Fruit fly (Drosophila melanogaster) whole organism, adult: Measurements from ENCODE around the gene Sec16.

Experiments used
- CG11617 ChIP-seq: fragments of 200-800 bp; sonication (Bioruptor generic); optimal IDR thresholded peaks from 2 replicates; lab custom pipeline; 2017; ENCODE audit warnings: mild to moderate bottlenecking, missing biosample characterization, missing genetic modification reagents, missing genetic modification characterization
- CG12768 ChIP-seq: fragments of 200-800 bp; sonication (Bioruptor generic); optimal IDR thresholded peaks from 2 replicates; lab custom pipeline; 2017; ENCODE audit warnings: missing biosample characterization, missing genetic modification characterization, mild to moderate bottlenecking, moderate library complexity, missing genetic modification reagents
- CG14711 ChIP-seq: fragments of 200-800 bp; sonication (Bioruptor generic); optimal IDR thresholded peaks from 2 replicates; lab custom pipeline; 2018; ENCODE audit warnings: missing biosample characterization, mild to moderate bottlenecking, missing genetic modification characterization, moderate library complexity
- CG1620 ChIP-seq: fragments of 200-800 bp; sonication (Bioruptor generic); optimal IDR thresholded peaks from 2 replicates; lab custom pipeline; 2016; ENCODE audit warnings: missing biosample characterization, missing genetic modification characterization
- CG33017 ChIP-seq: fragments of 200-800 bp; sonication (Bioruptor generic); optimal IDR thresholded peaks from 2 replicates; lab custom pipeline; 2018; ENCODE audit warnings: missing biosample characterization, mild to moderate bottlenecking, missing genetic modification characterization, moderate library complexity
- CG5204 ChIP-seq: fragments of 200-800 bp; sonication (Bioruptor generic); optimal IDR thresholded peaks from 2 replicates; lab custom pipeline; 2016; ENCODE audit warnings: missing biosample characterization, missing genetic modification characterization
- CG7045 ChIP-seq: fragments of 200-800 bp; sonication (Bioruptor generic); optimal IDR thresholded peaks from 2 replicates; lab custom pipeline; 2017; ENCODE audit warnings: missing biosample characterization, mild to moderate bottlenecking, missing genetic modification characterization
- CG7101 ChIP-seq: fragments of 200-800 bp; sonication (Bioruptor generic); optimal IDR thresholded peaks from 2 replicates; lab custom pipeline; 2018; ENCODE audit warnings: missing biosample characterization, mild to moderate bottlenecking, missing genetic modification characterization, moderate library complexity
- Clk ChIP-seq: fragments of 200-800 bp; sonication (Bioruptor generic); optimal IDR thresholded peaks from 2 replicates; lab custom pipeline; 2017; ENCODE audit warnings: missing biosample characterization, missing genetic modification characterization
- Crg-1 ChIP-seq: fragments of 200-800 bp; sonication (Bioruptor generic); optimal IDR thresholded peaks from 2 replicates; lab custom pipeline; 2016; ENCODE audit warnings: missing biosample characterization, missing genetic modification characterization
- Hr96 ChIP-seq: fragments of 200-800 bp; sonication (Bioruptor generic); optimal IDR thresholded peaks from 2 replicates; lab custom pipeline; 2016; ENCODE audit warnings: missing biosample characterization, missing genetic modification characterization
- Mnt ChIP-seq: fragments of 200-800 bp; sonication (Bioruptor generic); optimal IDR thresholded peaks from 2 replicates; lab custom pipeline; 2016; ENCODE audit warnings: missing biosample characterization, mild to moderate bottlenecking, missing genetic modification characterization
- bab1 ChIP-seq: fragments of 200-800 bp; sonication (Bioruptor generic); optimal IDR thresholded peaks from 3 replicates; lab custom pipeline; 2019; ENCODE audit warnings: missing biosample characterization, mild to moderate bottlenecking, missing genetic modification characterization, moderate library complexity
- cic ChIP-seq: fragments of 200-800 bp; sonication (Bioruptor generic); optimal IDR thresholded peaks from 2 replicates; lab custom pipeline; 2017; ENCODE audit warnings: missing biosample characterization, mild to moderate bottlenecking, missing genetic modification characterization, moderate library complexity
- cnc ChIP-seq, 2 experiments: fragments of >200 bp; optimal IDR thresholded peaks; 2 replicates each; lab custom pipeline; 2017
- kay ChIP-seq: fragments of 200-800 bp; sonication (Bioruptor generic); peaks from one replicate; lab custom pipeline; 2016; ENCODE audit warnings: missing biosample characterization, missing genetic modification characterization, borderline replicate concordance
- ovo ChIP-seq: fragments of 200-800 bp; sonication (Bioruptor generic); optimal IDR thresholded peaks from 2 replicates; lab custom pipeline; 2016; ENCODE audit warnings: missing biosample characterization, missing genetic modification characterization
- pad ChIP-seq: fragments of 200-800 bp; sonication (Bioruptor generic); optimal IDR thresholded peaks from 3 replicates; lab custom pipeline; 2017; ENCODE audit warnings: missing biosample characterization, missing genetic modification characterization, mild to moderate bottlenecking, moderate library complexity, missing genetic modification reagents
- tj ChIP-seq: fragments of 200-800 bp; sonication (Bioruptor generic); optimal IDR thresholded peaks from 3 replicates; lab custom pipeline; 2017; ENCODE audit warnings: missing biosample characterization, mild to moderate bottlenecking, missing genetic modification characterization, moderate library complexity
- toe ChIP-seq: fragments of 200-800 bp; sonication (Bioruptor generic); optimal IDR thresholded peaks from 2 replicates; lab custom pipeline; 2016; ENCODE audit warnings: missing biosample characterization, missing genetic modification characterization

Sec16 gene

dm6 chrX:12577722-12578121, 18.1 kb upstream of the Sec16 start:
- TF ChIP-seq kay = peak; percentile 57
- TF ChIP-seq CG5204 (GFP tag; lab: Kevin White, UChicago) = no peak
- TF ChIP-seq cic = peak; percentile 34
- no peak for TF ChIP-seq CG11617 (GFP tag; lab: Kevin White, UChicago)
- peak; percentile 48 for TF ChIP-seq Mnt (GFP tag; lab: Kevin White, UChicago)
- peak; percentile 21 for TF ChIP-seq Crg-1 (GFP tag; lab: Kevin White, UChicago)
- TF ChIP-seq CG14711 = peak; percentile 0

- TF ChIP-seq CG11617 (GFP tag; lab: Kevin White, UChicago) (no peak), CG1620 (GFP tag; lab: Kevin White, UChicago) (no peak), CG14711 (no peak), CG5204 (GFP tag; lab: Kevin White, UChicago) (no peak), Crg-1 (GFP tag; lab: Kevin White, UChicago) (no peak), cnc (optimal IDR thresholded peaks at IDR 0.05; lab: Kevin White, UChicago) (no peak), kay (peak; percentile 11)
Observed at dm6 chrX:12578328-12578700, 17.5 kb upstream of the Sec16 start.

- TF ChIP-seq CG7045 (GFP tag; lab: Kevin White, UChicago) = no peak
- no peak for TF ChIP-seq toe
- TF ChIP-seq CG1620 (GFP tag; lab: Kevin White, UChicago) = peak; percentile 24
- TF ChIP-seq cic = peak; percentile 91
- TF ChIP-seq CG5204 (GFP tag; lab: Kevin White, UChicago) = peak; percentile 32
- peak; percentile 47 for TF ChIP-seq CG11617 (GFP tag; lab: Kevin White, UChicago)
- no peak for TF ChIP-seq Crg-1 (GFP tag; lab: Kevin White, UChicago)
- TF ChIP-seq Hr96 = peak; percentile 7
- no peak for TF ChIP-seq kay
- TF ChIP-seq pad (GFP tag; lab: Kevin White, UChicago) = peak; percentile 91
- peak; percentile 72 for TF ChIP-seq Mnt (GFP tag; lab: Kevin White, UChicago)
- TF ChIP-seq cnc (optimal IDR thresholded peaks at IDR 0.05; lab: Kevin White, UChicago) = no peak
- TF ChIP-seq CG33017 (tag; lab: Kevin White, UChicago) = peak; percentile 5
- peak; percentile 87 for TF ChIP-seq ovo (GFP tag; lab: Kevin White, UChicago)
- peak; percentile 55 for TF ChIP-seq CG14711
- TF ChIP-seq CG12768 (GFP tag; lab: Kevin White, UChicago) = no peak
- peak; percentile 57 for TF ChIP-seq CG7101 (tag; lab: Kevin White, UChicago)
- no peak for TF ChIP-seq tj (GFP tag; lab: Kevin White, UChicago)
- TF ChIP-seq Clk (GFP tag; lab: Kevin White, UChicago) = no peak
- peak; percentile 11 for TF ChIP-seq bab1 (GFP tag; lab: Kevin White, UChicago)
Observed at dm6 chrX:12578701-12579372, 17.0 kb upstream of the Sec16 start.

- TF ChIP-seq Clk (GFP tag; lab: Kevin White, UChicago) (peak; percentile 82), CG1620 (GFP tag; lab: Kevin White, UChicago) (peak; percentile 85), tj (GFP tag; lab: Kevin White, UChicago) (no peak), CG5204 (GFP tag; lab: Kevin White, UChicago) (peak; percentile 89), pad (GFP tag; lab: Kevin White, UChicago) (peak; percentile 56), cnc (optimal IDR thresholded peaks at IDR 0.05; lab: Kevin White, UChicago) (no peak), CG7045 (GFP tag; lab: Kevin White, UChicago) (peak; percentile 86), cic (no peak), Hr96 (peak; percentile 50), Mnt (GFP tag; lab: Kevin White, UChicago) (no peak), CG12768 (GFP tag; lab: Kevin White, UChicago) (peak; percentile 82), CG7101 (tag; lab: Kevin White, UChicago) (peak; percentile 96), toe (peak; percentile 79), ovo (GFP tag; lab: Kevin White, UChicago) (peak; percentile 22), Crg-1 (GFP tag; lab: Kevin White, UChicago) (peak; percentile 81), bab1 (GFP tag; lab: Kevin White, UChicago) (peak; percentile 78), CG33017 (tag; lab: Kevin White, UChicago) (peak; percentile 89), kay (no peak), CG11617 (GFP tag; lab: Kevin White, UChicago) (peak; percentile 93), CG14711 (peak; percentile 89)
Observed at dm6 chrX:12579506-12579999, 16.3 kb upstream of the Sec16 start.

- TF ChIP-seq ovo (GFP tag; lab: Kevin White, UChicago) = no peak
- no peak for TF ChIP-seq CG7101 (tag; lab: Kevin White, UChicago)
- TF ChIP-seq cnc (optimal IDR thresholded peaks at IDR 0.05; lab: Kevin White, UChicago) = no peak
- peak; percentile 15 for TF ChIP-seq bab1 (GFP tag; lab: Kevin White, UChicago)
- no peak for TF ChIP-seq CG7045 (GFP tag; lab: Kevin White, UChicago)
- TF ChIP-seq CG5204 (GFP tag; lab: Kevin White, UChicago) = no peak
- no peak for TF ChIP-seq kay
- peak; percentile 74 for TF ChIP-seq Mnt (GFP tag; lab: Kevin White, UChicago)
- TF ChIP-seq Clk (GFP tag; lab: Kevin White, UChicago) = no peak
- TF ChIP-seq Crg-1 (GFP tag; lab: Kevin White, UChicago) = no peak
- TF ChIP-seq tj (GFP tag; lab: Kevin White, UChicago) = peak; percentile 81
- TF ChIP-seq CG14711 = no peak
Observed at dm6 chrX:12580040-12580497, 15.8 kb upstream of the Sec16 start.
